Fruit fly (Drosophila melanogaster): ENCODE measurements around the gene Nrx-1.

Nrx-1 gene

DNA sequence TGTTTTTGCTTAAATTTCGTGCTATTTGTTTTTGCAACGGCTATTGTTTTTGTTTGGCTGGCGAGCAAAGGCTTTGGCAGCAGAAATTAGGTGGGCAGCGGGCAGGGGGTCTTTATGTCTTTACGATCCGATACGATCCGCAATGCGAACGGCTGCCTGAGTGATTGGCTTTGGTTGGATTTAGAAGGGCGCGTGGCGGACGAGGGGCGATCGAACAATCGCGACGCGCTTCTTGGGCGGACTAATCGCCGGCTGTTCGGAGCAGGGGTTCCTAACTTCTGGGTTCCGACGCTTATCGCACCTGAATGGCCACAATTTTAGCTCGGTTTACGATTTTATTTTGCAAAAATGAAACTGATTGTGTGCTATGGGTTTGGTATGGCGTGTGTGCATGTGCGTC, 58.9 kb downstream of the Nrx-1 start (continued):
- TF ChIP-seq rib (GFP tag; IDR thresholded peaks at IDR 0.05) (peak; percentile 62; the same call in 1 of the 2 replicates), NC2β (GFP tag; optimal IDR thresholded peaks at IDR 0.05) (no peak), CG31224 (GFP tag; IDR thresholded peaks at IDR 0.05) (no peak), run (tag; optimal IDR thresholded peaks at IDR 0.05) (no peak), NC2α (GFP tag; optimal IDR thresholded peaks at IDR 0.05) (no peak), Hey (tag; optimal IDR thresholded peaks at IDR 0.05) (peak; percentile 82), vfl (GFP tag; optimal IDR thresholded peaks at IDR 0.05) (no peak), CG33557 (GFP tag; optimal IDR thresholded peaks at IDR 0.05) (no peak), ase (GFP tag; IDR thresholded peaks at IDR 0.05) (no peak), CG11456 (GFP tag; IDR thresholded peaks at IDR 0.05) (no peak), CG8388 (GFP tag; optimal IDR thresholded peaks at IDR 0.05) (no peak), CG8765 (GFP tag; IDR thresholded peaks at IDR 0.05) (no peak), Six4 (GFP tag; optimal IDR thresholded peaks at IDR 0.05) (no peak), CG4820 (GFP tag; optimal IDR thresholded peaks at IDR 0.05) (no peak), CG18599 (GFP tag; optimal IDR thresholded peaks at IDR 0.05) (no peak), Mad (GFP tag; optimal IDR thresholded peaks at IDR 0.05) (no peak), CG1529 (GFP tag; optimal IDR thresholded peaks at IDR 0.05) (no peak), danr (GFP tag; IDR thresholded peaks at IDR 0.05) (no peak), Stat92E (GFP tag; optimal IDR thresholded peaks at IDR 0.05) (no peak), salm (tag; optimal IDR thresholded peaks at IDR 0.05) (no peak), CG9817 (tag; optimal IDR thresholded peaks at IDR 0.05) (no peak), CG4730 (GFP tag; IDR thresholded peaks at IDR 0.05) (no peak), grn (GFP tag; optimal IDR thresholded peaks at IDR 0.05) (no peak), ab (GFP tag; optimal IDR thresholded peaks at IDR 0.05) (no peak), dmrt99B (tag; optimal IDR thresholded peaks at IDR 0.05) (no peak), Hmx (GFP tag; optimal IDR thresholded peaks at IDR 0.05) (no peak), CG8359 (GFP tag; optimal IDR thresholded peaks at IDR 0.05; ENCODE audit: borderline replicate concordance) (no peak), Trl (optimal IDR thresholded peaks at IDR 0.05) (no peak), Trl (GFP tag; optimal IDR thresholded peaks at IDR 0.05) (no peak), CG12769 (tag; optimal IDR thresholded peaks at IDR 0.05) (no peak), CG5245 (GFP tag; optimal IDR thresholded peaks at IDR 0.05) (no peak), otp (GFP tag; IDR thresholded peaks at IDR 0.05) (no peak), CG1024 (GFP tag; IDR thresholded peaks at IDR 0.05) (no peak), chm (GFP tag; IDR thresholded peaks at IDR 0.05) (no peak), Hand (GFP tag; optimal IDR thresholded peaks at IDR 0.05) (no peak), CG11093 (GFP tag; IDR thresholded peaks at IDR 0.05) (no peak), abd-A (tag; optimal IDR thresholded peaks at IDR 0.05) (peak; percentile 25), CG1602 (GFP tag; optimal IDR thresholded peaks at IDR 0.05) (no peak), insv (GFP tag; optimal IDR thresholded peaks at IDR 0.05) (no peak), CG9932 (GFP tag; IDR thresholded peaks at IDR 0.05) (peak; percentile 18; the same call in 1 of the 2 replicates), dan (GFP tag; IDR thresholded peaks at IDR 0.05) (no peak), CG6254 (GFP tag; optimal IDR thresholded peaks at IDR 0.05) (no peak), fd64A (GFP tag; optimal IDR thresholded peaks at IDR 0.05) (no peak), H15 (GFP tag; IDR thresholded peaks at IDR 0.05) (no peak), prd (optimal IDR thresholded peaks at IDR 0.05) (no peak), prd (GFP tag; IDR thresholded peaks at IDR 0.05) (no peak), CG7839 (tag; optimal IDR thresholded peaks at IDR 0.05) (no peak), lbe (GFP tag; optimal IDR thresholded peaks at IDR 0.05) (no peak), grau (tag; optimal IDR thresholded peaks at IDR 0.05) (no peak), dmrt11E (tag; optimal IDR thresholded peaks at IDR 0.05) (no peak), CG12155 (GFP tag; optimal IDR thresholded peaks at IDR 0.05) (no peak), Sin3A (optimal IDR thresholded peaks at IDR 0.05) (no peak), CG11695 (GFP tag; IDR thresholded peaks at IDR 0.05) (no peak; the same call in 2 of the 3 replicates), Dad (GFP tag; optimal IDR thresholded peaks at IDR 0.05) (no peak)

All from whole organism, embryonic.